Fruit fly (Drosophila melanogaster): Measurements from ENCODE around the gene CG46466.

dm6 chr4:709730-710129, 46.8 kb upstream of the CG46466 start:
- no peak for TF ChIP-seq Hr78 (GFP tag; optimal IDR thresholded peaks at IDR 0.05)
- TF ChIP-seq Hr83 (GFP tag; optimal IDR thresholded peaks at IDR 0.05; ENCODE audit: poor library complexity, severe bottlenecking), result no peak
- no peak for TF ChIP-seq Dfd (GFP tag; optimal IDR thresholded peaks at IDR 0.05)
- TF ChIP-seq pan (optimal IDR thresholded peaks at IDR 0.05), result no peak
- TF ChIP-seq tai (GFP tag; optimal IDR thresholded peaks at IDR 0.05), result no peak
- no peak for TF ChIP-seq sage (GFP tag; optimal IDR thresholded peaks at IDR 0.05)

All from whole organism, wandering third instar larva.